Fruit fly (Drosophila melanogaster): ENCODE data around the gene CG34248.

dm6 chr3L:16272338-16272959 lies 1.7 kb upstream of the CG34248 start, which contains the start of gene CG13066:
- no peak for TF ChIP-seq Pif1A (GFP tag; optimal IDR thresholded peaks at IDR 0.05)
- TF ChIP-seq Pif1B (GFP tag; optimal IDR thresholded peaks at IDR 0.05) = no peak
- TF ChIP-seq CG8159 (tag; optimal IDR thresholded peaks at IDR 0.05) = no peak
- TF ChIP-seq D1 (tag; optimal IDR thresholded peaks at IDR 0.05) = no peak
- no peak for TF ChIP-seq rn (GFP tag; IDR thresholded peaks at IDR 0.05)
- TF ChIP-seq CG12605 (GFP tag; IDR thresholded peaks at IDR 0.05) = no peak
- TF ChIP-seq EcR (GFP tag; optimal IDR thresholded peaks at IDR 0.05) = peak; percentile 13
- TF ChIP-seq CG8301 (tag; optimal IDR thresholded peaks at IDR 0.05) = no peak
- TF ChIP-seq CG34367 (tag; optimal IDR thresholded peaks at IDR 0.05) = no peak
- no peak for TF ChIP-seq CG9948 (tag; optimal IDR thresholded peaks at IDR 0.05)

All from whole organism, pupa.